Worm (Caenorhabditis elegans): ENCODE results near the gene ZK287.9.

Gene ZK287.9

ce11 chrV:9689364-9689763, 10.2 kb downstream of the ZK287.9 start (continued):
- TF ChIP-seq egrh-3 (GFP tag; IDR thresholded peaks at IDR 0.05) (no peak), ceh-79 (tag; optimal IDR thresholded peaks at IDR 0.05) (peak; percentile 71), madf-6 (GFP tag; IDR thresholded peaks at IDR 0.05) (peak; percentile 67), F55B11.4 (tag; optimal IDR thresholded peaks at IDR 0.05; ENCODE audit: borderline replicate concordance, insufficient read depth) (no peak), bed-1 (GFP tag; IDR thresholded peaks at IDR 0.05) (no peak), ZK185.1 (tag; optimal IDR thresholded peaks at IDR 0.05; ENCODE audit: poor library complexity, severe bottlenecking) (no peak), ztf-6 (GFP tag; IDR thresholded peaks at IDR 0.05) (no peak), mel-28 (tag; optimal IDR thresholded peaks at IDR 0.05; ENCODE audit: borderline replicate concordance) (no peak), snpc-1.1 (tag; optimal IDR thresholded peaks at IDR 0.05; ENCODE audit: insufficient read depth) (no peak), tbp1 (GFP tag; optimal IDR thresholded peaks at IDR 0.05) (no peak)

ce11 chrV:9690099-9690572, 11.0 kb downstream of the ZK287.9 start, which contains the start of gene rbx-1:
rbx-1 (minus strand) TSS chrV:9690522.
- no peak for TF ChIP-seq ceh-91 (GFP tag; IDR thresholded peaks at IDR 0.05)
- no peak for TF ChIP-seq snpc-3.4 (tag; optimal IDR thresholded peaks at IDR 0.05)
- TF ChIP-seq tbp1 (GFP tag; optimal IDR thresholded peaks at IDR 0.05): no peak
- no peak for TF ChIP-seq F37B4.10 (GFP tag; IDR thresholded peaks at IDR 0.05)
- TF ChIP-seq nfya-2 (GFP tag; IDR thresholded peaks at IDR 0.05): no peak
- no peak for TF ChIP-seq dpff-1 (tag; optimal IDR thresholded peaks at IDR 0.05)
- TF ChIP-seq egl-18 (GFP tag; IDR thresholded peaks at IDR 0.05): no peak
- TF ChIP-seq ztf-3 (GFP tag; optimal IDR thresholded peaks at IDR 0.05): no peak
- TF ChIP-seq let-607 (tag; optimal IDR thresholded peaks at IDR 0.05): no peak
- TF ChIP-seq cebp-2 (GFP tag; IDR thresholded peaks at IDR 0.05): no peak
- no peak for TF ChIP-seq snpc-4 (GFP tag; optimal IDR thresholded peaks at IDR 0.05)
- no peak for TF ChIP-seq snpc-4 (tag; optimal IDR thresholded peaks at IDR 0.05)
- no peak for TF ChIP-seq hlh-26 (GFP tag; conservative IDR thresholded peaks at IDR 0.05)
- TF ChIP-seq dox-1 (GFP tag; IDR thresholded peaks at IDR 0.05): no peak
- no peak for TF ChIP-seq rec-8 (tag; optimal IDR thresholded peaks at IDR 0.05)
- no peak for TF ChIP-seq tbx-9 (tag; optimal IDR thresholded peaks at IDR 0.05; ENCODE audit: borderline replicate concordance)
- no peak for TF ChIP-seq sea-2 (GFP tag; IDR thresholded peaks at IDR 0.05)
- no peak for TF ChIP-seq madf-6 (GFP tag; IDR thresholded peaks at IDR 0.05)

DNA sequence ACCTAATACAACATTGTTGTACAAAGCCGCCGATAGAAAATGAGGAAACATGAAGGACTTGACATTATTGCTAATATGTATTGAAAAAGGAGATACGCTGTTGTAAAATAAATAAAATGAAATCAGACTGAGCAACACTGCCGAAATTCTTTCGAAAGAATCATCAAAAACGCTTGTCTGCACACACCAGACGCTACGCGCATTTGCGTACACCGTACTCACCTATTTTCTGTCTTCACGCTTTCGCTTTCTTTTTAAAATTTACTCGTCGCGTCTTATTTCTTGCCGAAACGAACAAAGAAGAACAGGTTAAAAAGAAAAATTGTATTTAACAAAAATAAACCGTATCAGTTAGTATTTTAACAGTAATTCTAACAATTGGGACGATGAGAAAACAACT, 11.6 kb downstream of the ZK287.9 start:
- TF ChIP-seq efl-1 (GFP tag; optimal IDR thresholded peaks at IDR 0.05): no peak
- TF ChIP-seq madf-6 (GFP tag; IDR thresholded peaks at IDR 0.05): peak; percentile 49; the same call in 1 of the 2 replicates
- peak; percentile 38 for TF ChIP-seq F23B12.7 (tag; optimal IDR thresholded peaks at IDR 0.05; ENCODE audit: insufficient read depth)
- TF ChIP-seq ztf-18 (tag; optimal IDR thresholded peaks at IDR 0.05): peak; percentile 12
- peak; percentile 41; the same call in 1 of the 2 replicates for TF ChIP-seq hmg-1.2 (GFP tag; IDR thresholded peaks at IDR 0.05)
- no peak for TF ChIP-seq ceh-91 (GFP tag; IDR thresholded peaks at IDR 0.05)
- peak; percentile 57 for TF ChIP-seq lsl-1 (GFP tag; optimal IDR thresholded peaks at IDR 0.05)
- TF ChIP-seq ceh-100 (GFP tag; IDR thresholded peaks at IDR 0.05): no peak
- TF ChIP-seq tbp1 (GFP tag; optimal IDR thresholded peaks at IDR 0.05): peak; percentile 4

ce11 chrV:9692109-9692581, 13.0 kb downstream of the ZK287.9 start, which contains the start of gene ztf-9:
ztf-9 (minus strand) TSS chrV:9692159.
- no peak for TF ChIP-seq athp-1 (tag; optimal IDR thresholded peaks at IDR 0.05)
- peak; percentile 23 for TF ChIP-seq repo-1 (tag; optimal IDR thresholded peaks at IDR 0.05)
- peak; percentile 23 for TF ChIP-seq lin-54 (GFP tag; optimal IDR thresholded peaks at IDR 0.05)
- TF ChIP-seq nhr-80 (tag; optimal IDR thresholded peaks at IDR 0.05): peak; percentile 30
- 0 out of 2 replicates have a peak, but pooled peaks have one; percentile 69 for TF ChIP-seq dox-1 (GFP tag; IDR thresholded peaks at IDR 0.05)
- no peak for TF ChIP-seq sea-2 (GFP tag; IDR thresholded peaks at IDR 0.05)
- TF ChIP-seq nhr-120 (GFP tag; IDR thresholded peaks at IDR 0.05): no peak
- peak; percentile 11 for TF ChIP-seq madf-10 (tag; optimal IDR thresholded peaks at IDR 0.05)
- TF ChIP-seq ztf-28 (GFP tag; IDR thresholded peaks at IDR 0.05): no peak
- TF ChIP-seq efl-1 (GFP tag; optimal IDR thresholded peaks at IDR 0.05): no peak
- TF ChIP-seq madf-3 (GFP tag; IDR thresholded peaks at IDR 0.05): no peak
- TF ChIP-seq hsf-1 (GFP tag; IDR thresholded peaks at IDR 0.05): no peak
- TF ChIP-seq lin-40 (tag; optimal IDR thresholded peaks at IDR 0.05): peak; percentile 42
- TF ChIP-seq D2030.7 (GFP tag; IDR thresholded peaks at IDR 0.05): no peak
- no peak for TF ChIP-seq ets-4 (GFP tag; optimal IDR thresholded peaks at IDR 0.05)

All from whole organism, young adult.